Fruit fly (Drosophila melanogaster): ENCODE measurements around the gene CG31221.

DNA sequence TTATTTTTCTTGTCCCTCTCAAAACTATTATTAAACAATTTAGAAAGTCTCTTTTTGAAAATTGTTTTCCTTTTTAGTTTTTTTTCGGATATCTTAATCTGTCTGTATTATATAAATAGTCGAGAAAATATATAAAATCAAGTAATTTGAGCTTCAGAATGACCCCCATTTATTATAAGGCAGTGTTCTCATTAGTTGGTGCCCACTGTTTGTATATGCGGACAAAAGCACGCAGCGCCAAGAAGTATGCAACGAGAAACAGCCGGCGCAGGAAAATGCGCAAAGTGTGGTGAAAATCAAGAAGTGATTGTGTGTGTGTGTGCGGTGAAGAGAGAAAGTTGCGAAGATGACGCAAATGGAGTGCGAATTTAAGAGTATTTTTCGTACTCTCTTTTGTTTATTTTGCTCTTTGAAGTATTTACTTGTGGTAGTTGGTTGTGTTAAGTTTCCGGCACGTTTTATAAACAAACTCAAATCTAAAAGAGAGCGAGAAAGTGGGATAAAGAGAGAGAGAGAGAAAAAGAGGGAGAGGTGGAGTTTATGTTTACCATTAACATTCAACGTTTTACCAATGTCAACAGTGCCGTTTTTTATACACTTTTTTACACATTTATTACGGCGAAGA is 90.7 kb downstream of the CG31221 start:
- no peak for TF ChIP-seq CG8478 (optimal IDR thresholded peaks at IDR 0.05)
- TF ChIP-seq CTCF (optimal IDR thresholded peaks at IDR 0.05) = no peak
